Worm (Caenorhabditis elegans) whole organism, young adult: ENCODE measurements around the gene ZK686.2.

Source experiments
- F22D6.2 ChIP-seq: sonication (generic microtip); optimal IDR thresholded peaks from 2 replicates; lab custom pipeline; 2016; ENCODE audit warnings: mild to moderate bottlenecking, missing genetic modification characterization, missing compliant biosample characterization
- F33H1.4 ChIP-seq: fragments of 200-800 bp; sonication (Bioruptor generic); IDR thresholded peaks from 2 replicates; pipeline ENCODE4 v1.3.6; 2022; ENCODE audit warnings: missing genetic modification reagents, missing genetic modification characterization, missing compliant biosample characterization
- ama-1 ChIP-seq, 3 experiments: fragments of 150-350 bp in 1 of 3; sonication (generic microtip) in 2 of 3; optimal IDR thresholded peaks; 2 replicates each; lab custom pipeline; 2014 to 2018; ENCODE audit warnings: missing biosample characterization in 2 of 3, missing genetic modification characterization in 2 of 3, missing genetic modification reagents in 2 of 3
- attf-6 ChIP-seq: fragments of 200-800 bp; sonication (Bioruptor generic); IDR thresholded peaks from 2 replicates; pipeline ENCODE4 v1.3.6; 2022; ENCODE audit warnings: missing genetic modification reagents, missing genetic modification characterization, missing compliant biosample characterization
- nfyb-1 ChIP-seq: fragments of 200-800 bp; sonication (Bioruptor generic); IDR thresholded peaks from 2 replicates; pipeline ENCODE4 v1.3.6; 2022; ENCODE audit warnings: missing genetic modification reagents, missing genetic modification characterization, missing compliant biosample characterization
- repo-1 ChIP-seq: sonication (generic microtip); optimal IDR thresholded peaks from 2 replicates; lab custom pipeline; 2017; ENCODE audit warnings: mild to moderate bottlenecking, missing genetic modification characterization, missing compliant biosample characterization
- snpc-4 ChIP-seq, 5 experiments: fragments of 150-350 bp in 1 of 5; sonication (generic microtip) in 4 of 5; optimal IDR thresholded peaks; 2 replicates each; lab custom pipeline; 2014 to 2018; ENCODE audit warnings: missing genetic modification characterization in 5 of 5, missing biosample characterization in 3 of 5, antibody characterized with exemption in 2 of 5, mild to moderate bottlenecking in 2 of 5, missing compliant biosample characterization in 2 of 5, missing genotype in 2 of 5, moderate library complexity in 2 of 5, missing genetic modification reagents in 1 of 5

DNA sequence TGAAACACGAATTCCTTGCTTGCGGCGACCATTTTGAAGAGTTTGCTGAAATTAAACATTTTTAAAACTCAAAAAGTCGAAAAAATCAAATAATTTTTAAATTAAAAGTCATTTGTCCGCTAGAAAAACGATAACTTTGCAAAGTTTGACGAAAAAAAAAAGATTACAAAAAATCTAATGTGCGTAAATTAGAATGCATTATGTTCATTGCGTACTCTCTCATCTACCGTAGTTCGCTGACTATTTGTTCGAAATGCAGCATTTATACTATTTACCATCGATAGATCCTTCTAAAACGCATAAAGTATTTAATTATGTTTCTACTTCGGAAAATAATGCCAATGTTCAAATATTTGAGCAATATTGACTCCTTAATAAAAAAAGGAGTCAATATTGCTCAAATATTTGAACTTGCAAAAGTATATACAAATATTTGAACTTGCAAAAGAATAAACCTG lies 10.2 kb upstream of the ZK686.2 start, which contains the start of gene bath-15:
- no peak for TF ChIP-seq F22D6.2 (tag; lab: Kevin White, UChicago)
- TF ChIP-seq snpc-4 (GFP tag; optimal IDR thresholded peaks at IDR 0.05; lab: Kevin White, UChicago), result no peak
- TF ChIP-seq snpc-4 (tag; optimal IDR thresholded peaks at IDR 0.05; lab: Kevin White, UChicago), result no peak
- TF ChIP-seq ama-1 (optimal IDR thresholded peaks at IDR 0.05; lab: Kevin White, UChicago), result no peak
- no peak for TF ChIP-seq ama-1 (GFP tag; optimal IDR thresholded peaks at IDR 0.05; lab: Kevin White, UChicago)
- no peak for TF ChIP-seq repo-1 (tag; lab: Kevin White, UChicago)
- TF ChIP-seq nfyb-1 (GFP tag; lab: Robert Waterston, UW), result no peak
- TF ChIP-seq attf-6, result no peak
- no peak for TF ChIP-seq F33H1.4 (GFP tag; lab: Robert Waterston, UW)
